Worm (Caenorhabditis elegans): ENCODE measurements around the gene swd-2.1.

swd-2.1 gene

ce11 chrIV:7808583-7808982 lies 32.8 kb downstream of the swd-2.1 start, which contains the start of gene C33H5.1:
C33H5.1 (plus strand) TSS chrIV:7808912.
- TF ChIP-seq hlh-8 (tag; optimal IDR thresholded peaks at IDR 0.05) (no peak), madf-2 (tag; optimal IDR thresholded peaks at IDR 0.05) (no peak), pha-4 (tag; optimal IDR thresholded peaks at IDR 0.05) (no peak), tbx-2 (tag; optimal IDR thresholded peaks at IDR 0.05) (no peak), npax-4 (tag; optimal IDR thresholded peaks at IDR 0.05) (no peak), sdc-2 (tag; optimal IDR thresholded peaks at IDR 0.05) (no peak), pha-2 (tag; optimal IDR thresholded peaks at IDR 0.05) (no peak), unc-55 (GFP tag; optimal IDR thresholded peaks at IDR 0.05) (no peak), ceh-22 (tag; optimal IDR thresholded peaks at IDR 0.05) (no peak), ceh-45 (GFP tag; IDR thresholded peaks at IDR 0.05) (no peak), hlh-30 (tag; optimal IDR thresholded peaks at IDR 0.05; ENCODE audit: insufficient read depth) (no peak), ceh-24 (tag; optimal IDR thresholded peaks at IDR 0.05) (no peak), ama-1 (optimal IDR thresholded peaks at IDR 0.05) (no peak), hlh-13 (GFP tag; optimal IDR thresholded peaks at IDR 0.05) (no peak), nhr-11 (tag; optimal IDR thresholded peaks at IDR 0.05) (no peak), ceh-48 (tag; optimal IDR thresholded peaks at IDR 0.05) (no peak), odd-2 (tag; optimal IDR thresholded peaks at IDR 0.05) (no peak), elt-2 (tag; optimal IDR thresholded peaks at IDR 0.05) (no peak)

- TF ChIP-seq ceh-14 (tag; optimal IDR thresholded peaks at IDR 0.05) (no peak), odd-2 (tag; optimal IDR thresholded peaks at IDR 0.05) (no peak), ceh-18 (tag; optimal IDR thresholded peaks at IDR 0.05) (no peak), ttx-3 (tag; optimal IDR thresholded peaks at IDR 0.05) (no peak)
Observed at ce11 chrIV:7812709-7813108, 36.9 kb downstream of the swd-2.1 start, which contains the start of gene zgpa-1. zgpa-1 (minus strand) TSS chrIV:7812809.

- no peak for TF ChIP-seq hlh-13 (GFP tag; optimal IDR thresholded peaks at IDR 0.05)
- peak; percentile 31 for TF ChIP-seq nfya-1 (tag; optimal IDR thresholded peaks at IDR 0.05)
- peak; percentile 78 for TF ChIP-seq unc-42 (tag; optimal IDR thresholded peaks at IDR 0.05)
- no peak for TF ChIP-seq sox-4 (tag; optimal IDR thresholded peaks at IDR 0.05)
- peak; percentile 68 for TF ChIP-seq hlh-30 (tag; optimal IDR thresholded peaks at IDR 0.05; ENCODE audit: insufficient read depth)
Observed at ce11 chrIV:7815683-7816183, 39.9 kb downstream of the swd-2.1 start, which contains the start of gene cdgs-1. cdgs-1 (minus strand) TSS chrIV:7815733.

ce11 chrIV:7816402-7817102 lies 40.7 kb downstream of the swd-2.1 start:
- TF ChIP-seq ceh-45 (GFP tag; IDR thresholded peaks at IDR 0.05) = no peak
- peak; percentile 74 for TF ChIP-seq tbx-7 (tag; optimal IDR thresholded peaks at IDR 0.05)
- no peak for TF ChIP-seq nhr-11 (tag; optimal IDR thresholded peaks at IDR 0.05)
- TF ChIP-seq zip-5 (tag; optimal IDR thresholded peaks at IDR 0.05) = peak; percentile 46
- no peak for TF ChIP-seq ceh-9 (tag; optimal IDR thresholded peaks at IDR 0.05)
- no peak for TF ChIP-seq hlh-8 (tag; optimal IDR thresholded peaks at IDR 0.05)
- TF ChIP-seq dve-1 (tag; optimal IDR thresholded peaks at IDR 0.05) = no peak
- peak; percentile 18 for TF ChIP-seq ceh-18 (tag; optimal IDR thresholded peaks at IDR 0.05)
- peak; percentile 81 for TF ChIP-seq C08G9.2 (tag; optimal IDR thresholded peaks at IDR 0.05)
- TF ChIP-seq elt-2 (tag; optimal IDR thresholded peaks at IDR 0.05) = peak; percentile 27
- TF ChIP-seq ceh-31 (tag; optimal IDR thresholded peaks at IDR 0.05) = peak; percentile 52
- no peak for TF ChIP-seq eyg-1 (tag; optimal IDR thresholded peaks at IDR 0.05)
- peak; percentile 49 for TF ChIP-seq ceh-2 (tag; optimal IDR thresholded peaks at IDR 0.05)
- TF ChIP-seq pros-1 (tag; optimal IDR thresholded peaks at IDR 0.05) = no peak
- no peak for TF ChIP-seq unc-3 (GFP tag; conservative IDR thresholded peaks at IDR 0.05)
- no peak for TF ChIP-seq unc-3 (tag; optimal IDR thresholded peaks at IDR 0.05)
- TF ChIP-seq madf-2 (tag; optimal IDR thresholded peaks at IDR 0.05) = no peak
- TF ChIP-seq pha-4 (tag; optimal IDR thresholded peaks at IDR 0.05) = no peak
- TF ChIP-seq hlh-30 (tag; optimal IDR thresholded peaks at IDR 0.05; ENCODE audit: insufficient read depth) = no peak
- peak; percentile 58 for TF ChIP-seq ets-4 (tag; optimal IDR thresholded peaks at IDR 0.05)
- no peak for TF ChIP-seq hlh-15 (tag; optimal IDR thresholded peaks at IDR 0.05)
- TF ChIP-seq pqm-1 (tag; optimal IDR thresholded peaks at IDR 0.05) = no peak
- TF ChIP-seq odd-2 (tag; optimal IDR thresholded peaks at IDR 0.05) = no peak
- TF ChIP-seq ceh-48 (tag; optimal IDR thresholded peaks at IDR 0.05) = no peak
- TF ChIP-seq ceh-14 (tag; optimal IDR thresholded peaks at IDR 0.05) = peak; percentile 6
- no peak for TF ChIP-seq pax-1 (tag; optimal IDR thresholded peaks at IDR 0.05)
- no peak for TF ChIP-seq dmd-4 (tag; optimal IDR thresholded peaks at IDR 0.05; ENCODE audit: borderline replicate concordance)
- TF ChIP-seq sox-4 (tag; optimal IDR thresholded peaks at IDR 0.05) = no peak
- TF ChIP-seq ttx-3 (tag; optimal IDR thresholded peaks at IDR 0.05) = no peak
- TF ChIP-seq F13H6.1 (tag; optimal IDR thresholded peaks at IDR 0.05) = no peak
- TF ChIP-seq pag-3 (tag; optimal IDR thresholded peaks at IDR 0.05; ENCODE audit: borderline replicate concordance) = no peak
- TF ChIP-seq K09A11.1 (tag; optimal IDR thresholded peaks at IDR 0.05; ENCODE audit: insufficient read depth) = no peak
- no peak for TF ChIP-seq ceh-6 (GFP tag; optimal IDR thresholded peaks at IDR 0.05)

All from whole organism, late embryonic.